Fruit fly (Drosophila melanogaster): ENCODE data around the gene Uch-L5.

The Uch-L5 gene

dm6 chr3L:9429665-9430607, 46.8 kb downstream of the Uch-L5 start, which contains the start of the genes RpS17 and MTF-1 (continued):
- TF ChIP-seq Lhr (GFP tag; optimal IDR thresholded peaks at IDR 0.05) (peak; percentile 72), CG9797 (GFP tag; optimal IDR thresholded peaks at IDR 0.05) (peak; percentile 85), CoRest (tag; optimal IDR thresholded peaks at IDR 0.05) (peak; percentile 31), her (GFP tag; optimal IDR thresholded peaks at IDR 0.05) (no peak), gfzf (GFP tag; optimal IDR thresholded peaks at IDR 0.05) (peak; percentile 94), CG3838 (GFP tag; optimal IDR thresholded peaks at IDR 0.05) (no peak), gsb-n (tag; optimal IDR thresholded peaks at IDR 0.05) (peak; percentile 38), CG1529 (GFP tag; optimal IDR thresholded peaks at IDR 0.05) (peak; percentile 51), pzg (GFP tag; optimal IDR thresholded peaks at IDR 0.05) (peak; percentile 87), CG14710 (tag; optimal IDR thresholded peaks at IDR 0.05) (peak; percentile 58), CG10979 (tag; optimal IDR thresholded peaks at IDR 0.05) (no peak), ERR (GFP tag; optimal IDR thresholded peaks at IDR 0.05) (no peak), mam (GFP tag; optimal IDR thresholded peaks at IDR 0.05) (no peak), disco-r (GFP tag; optimal IDR thresholded peaks at IDR 0.05) (peak; percentile 39), NC2β (GFP tag; optimal IDR thresholded peaks at IDR 0.05) (peak; percentile 93), Dip2 (GFP tag; IDR thresholded peaks at IDR 0.05) (no peak), knrl (GFP tag; IDR thresholded peaks at IDR 0.05; ENCODE audit: partially characterized antibody) (no peak), ftz-f1 (GFP tag; optimal IDR thresholded peaks at IDR 0.05) (no peak), kah (GFP tag; optimal IDR thresholded peaks at IDR 0.05) (peak; percentile 57), CHES-1-like (GFP tag; optimal IDR thresholded peaks at IDR 0.05) (peak; percentile 43), CG10431 (GFP tag; optimal IDR thresholded peaks at IDR 0.05) (peak; percentile 59), CG12155 (GFP tag; optimal IDR thresholded peaks at IDR 0.05) (peak; percentile 98), caup (GFP tag; optimal IDR thresholded peaks at IDR 0.05; ENCODE audit: severe bottlenecking) (peak; percentile 74), Stat92E (GFP tag; optimal IDR thresholded peaks at IDR 0.05) (peak in 1 of 3 experiments; percentile 30), Nf-YA (GFP tag; IDR thresholded peaks at IDR 0.05) (peak; percentile 73), CG12744 (GFP tag; optimal IDR thresholded peaks at IDR 0.05) (no peak), Dref (GFP tag; IDR thresholded peaks at IDR 0.05) (peak; percentile 9; the same call in 1 of the 2 replicates), ssp (GFP tag; IDR thresholded peaks at IDR 0.05) (no peak), CG4707 (GFP tag; optimal IDR thresholded peaks at IDR 0.05) (peak; percentile 69), Oaz (GFP tag; IDR thresholded peaks at IDR 0.05) (no peak), org-1 (GFP tag; optimal IDR thresholded peaks at IDR 0.05) (peak; percentile 17), Spps (tag; optimal IDR thresholded peaks at IDR 0.05) (peak; percentile 15), da (GFP tag; optimal IDR thresholded peaks at IDR 0.05) (no peak), en (GFP tag; optimal IDR thresholded peaks at IDR 0.05) (peak; percentile 5), dati (GFP tag; IDR thresholded peaks at IDR 0.05) (no peak), NFAT (GFP tag; IDR thresholded peaks at IDR 0.05) (peak; percentile 57; the same call in 1 of the 2 replicates), CG7839 (tag; optimal IDR thresholded peaks at IDR 0.05) (peak; percentile 37), ems (GFP tag; optimal IDR thresholded peaks at IDR 0.05) (no peak), slbo (GFP tag; IDR thresholded peaks at IDR 0.05) (peak; percentile 53), ind (GFP tag; optimal IDR thresholded peaks at IDR 0.05) (no peak), zen (tag; optimal IDR thresholded peaks at IDR 0.05) (no peak), pita (GFP tag; optimal IDR thresholded peaks at IDR 0.05) (peak; percentile 90), ash1 (GFP tag; optimal IDR thresholded peaks at IDR 0.05) (no peak), ewg (GFP tag; optimal IDR thresholded peaks at IDR 0.05) (no peak), crc (GFP tag; optimal IDR thresholded peaks at IDR 0.05) (no peak), CG4328 (GFP tag; optimal IDR thresholded peaks at IDR 0.05) (peak; percentile 63), D19A (tag; optimal IDR thresholded peaks at IDR 0.05) (peak; percentile 13), jigr1 (GFP tag; IDR thresholded peaks at IDR 0.05) (no peak), crol (GFP tag; IDR thresholded peaks at IDR 0.05) (0 out of 2 replicates have a peak, but pooled peaks have one; percentile 15)
